Worm (Caenorhabditis elegans): ENCODE measurements around the gene K09H11.6.

- TF ChIP-seq chd-7 (tag; optimal IDR thresholded peaks at IDR 0.05) (no peak), let-607 (tag; optimal IDR thresholded peaks at IDR 0.05) (no peak), T26A5.8 (tag; optimal IDR thresholded peaks at IDR 0.05) (no peak), snpc-4 (GFP tag; optimal IDR thresholded peaks at IDR 0.05) (no peak), snpc-4 (tag; optimal IDR thresholded peaks at IDR 0.05) (no peak)
Measured at ce11 chrV:5722093-5722492, 13.9 kb downstream of the K09H11.6 start.
